Fruit fly (Drosophila melanogaster): Measurements from ENCODE around the gene CG5225.
"Not testable (repeated sequence)": the region's sequence is repeated elsewhere in the genome, so short reads cannot be mapped to it uniquely, and the experiment has no call there.

Gene CG5225

dm6 chr3R:17028393-17028792 lies at the start of gene CG5225:
Gene CG5225 (plus strand): TSS chr3R:17028693.
- TF ChIP-seq CG8478 (optimal IDR thresholded peaks at IDR 0.05): no peak
- TF ChIP-seq CTCF (optimal IDR thresholded peaks at IDR 0.05): no peak

DNA sequence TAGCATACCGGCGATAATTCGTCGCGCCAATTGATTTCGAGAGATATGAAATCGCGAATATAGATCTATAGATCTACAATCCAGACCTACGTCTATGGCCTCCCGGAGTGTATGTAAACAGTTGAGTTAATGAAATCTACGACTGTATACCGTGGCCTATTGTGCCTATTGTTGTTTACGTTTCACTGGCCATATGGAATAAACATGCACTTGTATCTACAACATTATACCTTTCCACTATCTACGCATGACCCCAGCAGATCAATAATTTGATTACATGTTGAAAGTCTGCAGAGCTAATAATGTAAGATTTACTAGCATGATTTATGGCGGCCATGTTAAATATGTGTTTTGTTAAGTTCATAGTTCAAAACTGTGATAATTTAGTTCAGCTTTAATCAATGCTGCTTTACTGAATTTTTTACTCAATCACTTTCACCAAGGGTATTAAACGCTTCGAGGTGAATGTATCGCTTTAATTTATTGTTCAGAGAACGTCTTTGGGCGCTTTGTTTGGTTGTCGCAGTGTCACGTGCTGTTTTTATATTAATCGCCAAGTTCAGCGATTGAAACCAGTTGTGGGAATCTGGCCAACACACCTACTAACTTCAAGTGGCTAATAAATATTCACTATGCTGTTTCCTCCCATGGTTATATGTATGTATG lies 47.4 kb upstream of the CG5225 start:
- TF ChIP-seq CTCF (optimal IDR thresholded peaks at IDR 0.05) (no peak), CG8478 (optimal IDR thresholded peaks at IDR 0.05) (no peak)

DNA sequence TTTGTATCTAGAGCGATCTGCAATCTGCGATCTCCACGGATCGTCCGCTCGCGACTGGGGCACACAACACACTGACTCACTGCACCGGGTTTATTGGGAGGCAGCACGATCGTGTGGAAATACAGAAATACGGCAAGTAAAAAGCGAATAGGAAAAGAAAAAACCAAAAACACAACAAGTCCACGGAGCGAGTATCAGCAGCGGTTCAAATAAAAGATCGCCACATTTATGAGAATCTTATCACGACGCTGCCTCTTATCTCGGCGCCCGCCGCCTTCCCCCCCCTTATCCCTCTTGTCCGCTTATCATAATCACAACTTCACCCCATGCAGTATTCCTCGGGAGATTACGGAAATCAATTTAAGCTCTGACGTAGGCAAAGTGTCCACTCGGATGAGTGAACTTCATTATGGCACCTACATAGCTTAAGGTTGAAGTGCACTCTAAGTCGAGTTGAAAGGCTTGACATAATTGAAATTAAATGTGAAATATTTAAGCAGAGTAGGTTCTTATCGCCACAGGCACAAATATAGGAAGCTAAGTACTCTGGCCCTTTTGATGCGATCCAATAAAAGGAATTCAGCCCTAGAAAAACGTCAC lies 46.3 kb upstream of the CG5225 start, which contains the start of gene AhcyL2:
Gene AhcyL2, minus strand, starts transcription at position 51 of the 600 bp plus-strand sequence.
- TF ChIP-seq CTCF (optimal IDR thresholded peaks at IDR 0.05) (no peak), CG8478 (optimal IDR thresholded peaks at IDR 0.05) (no peak)

DNA sequence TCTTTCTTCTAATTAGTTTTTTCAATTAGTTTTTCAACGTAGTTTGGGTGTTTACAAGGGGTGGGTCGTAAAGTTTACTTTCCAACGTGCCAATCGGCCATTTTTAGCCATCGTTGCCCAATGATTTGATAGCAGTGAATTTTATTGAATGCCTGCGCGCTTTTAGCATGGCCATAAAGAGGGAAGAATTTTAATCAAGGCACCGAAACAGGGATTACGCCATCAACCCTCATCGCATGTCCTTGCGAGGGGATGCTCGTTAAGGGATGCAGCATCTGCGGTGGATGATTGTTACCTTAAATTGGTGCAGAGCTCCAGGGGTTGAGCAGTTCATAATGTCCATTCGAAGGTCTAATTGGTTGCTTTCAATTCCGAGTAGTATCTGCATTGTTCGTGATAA lies 45.5 kb upstream of the CG5225 start:
- TF ChIP-seq CTCF (optimal IDR thresholded peaks at IDR 0.05) (no peak), CG8478 (optimal IDR thresholded peaks at IDR 0.05) (no peak)

DNA sequence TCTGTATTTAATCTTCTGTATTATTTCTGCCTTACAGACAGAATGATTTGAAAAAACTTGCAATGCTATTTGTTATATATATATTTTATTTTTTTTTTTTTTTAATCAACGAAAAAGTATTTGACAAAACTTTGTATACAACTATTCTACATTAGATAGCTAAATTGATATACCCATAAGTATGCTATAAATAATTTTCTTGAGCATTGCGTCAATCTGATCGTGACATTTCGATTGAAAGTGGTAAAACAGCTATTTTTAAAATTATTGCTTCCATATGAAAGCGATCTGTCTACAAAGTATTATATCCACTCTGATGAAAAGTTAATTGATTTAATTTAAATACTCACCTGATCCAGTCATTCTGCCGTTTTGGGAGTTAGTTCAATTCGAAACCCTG lies 44.3 kb upstream of the CG5225 start:
- TF ChIP-seq CG8478 (optimal IDR thresholded peaks at IDR 0.05) (no peak), CTCF (optimal IDR thresholded peaks at IDR 0.05) (no peak)

DNA sequence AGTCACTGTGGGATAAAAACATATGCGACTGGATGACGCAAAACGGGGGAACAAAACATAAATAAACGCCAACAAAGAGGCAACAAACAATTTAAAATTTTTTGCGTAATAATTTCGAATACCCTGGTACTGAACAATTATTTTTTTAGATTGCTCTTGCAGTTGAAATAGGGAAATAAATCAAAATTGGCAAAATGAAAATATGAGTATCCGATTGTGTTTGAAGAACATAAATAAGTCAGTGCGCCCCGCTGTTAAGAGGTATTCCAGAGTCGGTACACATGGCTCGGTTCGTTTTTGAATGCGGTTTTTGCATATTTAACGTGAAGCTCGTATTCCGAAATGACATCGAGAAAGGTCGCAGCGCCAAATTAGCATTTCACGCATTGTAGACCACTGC lies 42.9 kb upstream of the CG5225 start:
- no peak for TF ChIP-seq CTCF (optimal IDR thresholded peaks at IDR 0.05)

- no peak for TF ChIP-seq CTCF (optimal IDR thresholded peaks at IDR 0.05)
- TF ChIP-seq CG8478 (optimal IDR thresholded peaks at IDR 0.05): no peak
Observed at dm6 chr3R:16986181-16987074, 42.1 kb upstream of the CG5225 start.

dm6 chr3R:16987220-16987923 lies 41.1 kb upstream of the CG5225 start, which contains the start of gene CG18622:
Gene CG18622 (minus strand): TSS chr3R:16987732.
- TF ChIP-seq CTCF (optimal IDR thresholded peaks at IDR 0.05) (no peak), CG8478 (optimal IDR thresholded peaks at IDR 0.05) (no peak)

DNA sequence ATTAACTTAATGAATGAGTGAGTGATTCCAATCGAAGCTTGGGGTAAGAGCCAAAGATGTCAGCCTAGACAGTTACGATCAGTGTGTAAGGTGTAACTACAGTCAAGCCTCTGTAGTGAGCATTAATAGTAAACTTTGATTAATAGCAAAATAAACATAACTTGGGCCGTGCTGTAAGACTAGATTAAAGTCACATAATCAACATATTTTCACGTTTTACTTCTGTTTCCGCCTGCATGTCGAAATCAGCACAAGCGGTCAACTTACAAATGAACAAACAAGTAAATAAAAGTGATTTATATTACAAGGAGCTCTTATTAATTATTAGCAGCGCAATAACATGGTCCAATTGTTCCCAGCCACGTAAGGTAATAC lies 40.6 kb upstream of the CG5225 start:
- TF ChIP-seq CG8478 (optimal IDR thresholded peaks at IDR 0.05) (no peak), CTCF (optimal IDR thresholded peaks at IDR 0.05) (no peak)

DNA sequence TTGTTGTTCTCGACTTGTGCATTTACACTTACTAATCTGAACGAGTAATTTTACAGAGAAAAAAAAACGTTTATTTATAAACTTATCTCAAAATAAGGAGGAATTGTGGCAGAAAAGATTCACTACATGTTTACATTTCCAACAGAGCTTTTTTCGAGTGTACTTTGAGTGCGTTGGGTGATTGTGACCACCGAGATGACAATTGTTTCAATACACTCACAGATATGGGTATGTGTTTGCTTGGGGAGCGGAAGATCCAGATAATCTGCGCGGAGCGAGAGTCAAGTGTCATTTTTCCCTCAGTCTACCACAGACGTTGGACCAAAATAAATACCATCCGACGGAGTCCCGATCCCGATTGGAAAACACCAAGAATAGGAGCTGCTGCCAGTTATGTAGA lies 40.0 kb upstream of the CG5225 start, which contains the start of gene MESK4:
Gene MESK4, plus strand, starts transcription at position 301 of the 400 bp plus-strand sequence.
- TF ChIP-seq CG8478, CTCF (optimal IDR thresholded peaks at IDR 0.05): not testable (repeated sequence)

- TF ChIP-seq CG8478 (optimal IDR thresholded peaks at IDR 0.05): no peak
- TF ChIP-seq CTCF (optimal IDR thresholded peaks at IDR 0.05): no peak
Observed at dm6 chr3R:16991781-16992180, 36.7 kb upstream of the CG5225 start, which contains the start of gene EMC2B. Gene EMC2B (minus strand): TSS chr3R:16991878.

- TF ChIP-seq CTCF, CG8478 (optimal IDR thresholded peaks at IDR 0.05): not testable (repeated sequence)
Observed at dm6 chr3R:16992716-16993115, 35.8 kb upstream of the CG5225 start, which contains the start of gene CG31274. Gene CG31274 (plus strand): TSS chr3R:16993016.

dm6 chr3R:16996059-16996959 lies 32.2 kb upstream of the CG5225 start, which contains the start of the genes EMC2A and CG3534:
Gene EMC2A (minus strand): TSS chr3R:16996071.
Gene CG3534 (plus strand): TSS chr3R:16996446.
- TF ChIP-seq CTCF (optimal IDR thresholded peaks at IDR 0.05): no peak
- TF ChIP-seq CG8478 (optimal IDR thresholded peaks at IDR 0.05): no peak

Measured in S2 (cell line).